Fruit fly (Drosophila melanogaster) whole organism, wandering third instar larva: ENCODE results near the gene CG7943.
A peak's percentile ranks its signal among the peaks of the same experiment; 100 is the strongest.

Experiments used
- Abd-B ChIP-seq: fragments of >200 bp; optimal IDR thresholded peaks from 2 replicates; lab custom pipeline; 2017; ENCODE audit warnings: missing biosample characterization, missing genetic modification characterization
- CG32264 ChIP-seq: fragments of 200-800 bp; sonication (Bioruptor generic); optimal IDR thresholded peaks from 2 replicates; lab custom pipeline; 2016; ENCODE audit warnings: missing biosample characterization, missing genetic modification characterization
- CG9705 ChIP-seq: fragments of 200-800 bp; sonication (Bioruptor generic); optimal IDR thresholded peaks from 2 replicates; lab custom pipeline; 2018; ENCODE audit warnings: missing biosample characterization, mild to moderate bottlenecking, missing genetic modification characterization
- CrebA ChIP-seq: fragments of 200-800 bp; sonication (Bioruptor generic); optimal IDR thresholded peaks from 2 replicates; lab custom pipeline; 2016; ENCODE audit warnings: missing biosample characterization, mild to moderate bottlenecking, missing genetic modification characterization, borderline replicate concordance
- Dfd ChIP-seq: fragments of >200 bp; optimal IDR thresholded peaks from 2 replicates; lab custom pipeline; 2017; ENCODE audit warnings: missing biosample characterization, missing genetic modification characterization
- Dif ChIP-seq: fragments of 200-275, 200-300 bp; sonication (Bioruptor generic); optimal IDR thresholded peaks from 2 replicates; lab custom pipeline; 2018; ENCODE audit warnings: missing biosample characterization, missing genetic modification characterization; ENCODE audit not compliant: partially characterized antibody
- HLH106 ChIP-seq: fragments of 200-800 bp; optimal IDR thresholded peaks from 3 replicates; lab custom pipeline; 2019; ENCODE audit warnings: missing biosample characterization, mild to moderate bottlenecking, missing genetic modification characterization, moderate library complexity
- Hnf4 ChIP-seq: fragments of 200-800 bp; sonication (Bioruptor generic); optimal IDR thresholded peaks from 2 replicates; lab custom pipeline; 2016; ENCODE audit warnings: missing biosample characterization, mild to moderate bottlenecking, missing genetic modification characterization
- Hr78 ChIP-seq: fragments of >200 bp; optimal IDR thresholded peaks from 2 replicates; lab custom pipeline; 2017; ENCODE audit warnings: missing biosample characterization, missing genetic modification characterization
- Hr83 ChIP-seq: fragments of 200-300 bp; sonication (Bioruptor generic); optimal IDR thresholded peaks from 2 replicates; lab custom pipeline; 2016; ENCODE audit warnings: missing biosample characterization, mild to moderate bottlenecking, missing genetic modification characterization, moderate library complexity; ENCODE audit not compliant: poor library complexity, severe bottlenecking
- Jra ChIP-seq: sonication (Bioruptor generic); optimal IDR thresholded peaks from 2 replicates; lab custom pipeline; 2016; ENCODE audit warnings: missing biosample characterization, missing genetic modification characterization
- Mio ChIP-seq: sonication (Bioruptor generic); optimal IDR thresholded peaks from 2 replicates; lab custom pipeline; 2016; ENCODE audit warnings: missing biosample characterization, missing genetic modification characterization
- Myc ChIP-seq: fragments of >200 bp; optimal IDR thresholded peaks from 2 replicates; lab custom pipeline; 2017
- N ChIP-seq: fragments of >200 bp; optimal IDR thresholded peaks from 2 replicates; lab custom pipeline; 2018; ENCODE audit warnings: missing biosample characterization, missing external identifiers, missing genetic modification characterization
- OdsH ChIP-seq: fragments of 200-800 bp; sonication (Bioruptor generic); optimal IDR thresholded peaks from 2 replicates; lab custom pipeline; 2016; ENCODE audit warnings: missing biosample characterization, mild to moderate bottlenecking, missing genetic modification characterization
- Rel ChIP-seq, 2 experiments: fragments of 200-800 bp; sonication (Bioruptor generic) in 1 of 2; optimal IDR thresholded peaks; 2 replicates in 1 of 2; 3 replicates in 1 of 2; lab custom pipeline; 2016 to 2019; ENCODE audit warnings: mild to moderate bottlenecking in 2 of 2, missing biosample characterization in 2 of 2, missing genetic modification characterization in 2 of 2, moderate library complexity in 1 of 2
- Sp1 ChIP-seq: fragments of 200-800 bp; sonication (Bioruptor generic); optimal IDR thresholded peaks from 3 replicates; lab custom pipeline; 2019; ENCODE audit warnings: missing biosample characterization, mild to moderate bottlenecking, missing genetic modification characterization, moderate library complexity
- Vsx2 ChIP-seq: fragments of 200-300, 225-300 bp; sonication (Bioruptor generic); optimal IDR thresholded peaks from 2 replicates; lab custom pipeline; 2018; ENCODE audit warnings: missing biosample characterization, missing genetic modification characterization; ENCODE audit not compliant: partially characterized antibody
- br ChIP-seq: fragments of 200-800 bp; sonication (Bioruptor generic); optimal IDR thresholded peaks from 2 replicates; lab custom pipeline; 2016; ENCODE audit warnings: missing biosample characterization, missing genetic modification characterization
- brk ChIP-seq: fragments of 200-800 bp; sonication (Bioruptor generic); optimal IDR thresholded peaks from 2 replicates; lab custom pipeline; 2016; ENCODE audit warnings: missing biosample characterization, mild to moderate bottlenecking, missing genetic modification characterization
- dl ChIP-seq, 2 experiments: fragments of 175-275, 200-275 bp in 1 of 2; fragments of 200-275 bp in 1 of 2; sonication (Bioruptor generic); optimal IDR thresholded peaks; lab custom pipeline; 2018; ENCODE audit warnings: mild to moderate bottlenecking in 2 of 2, missing biosample characterization in 2 of 2, missing genetic modification characterization in 2 of 2, moderate library complexity in 2 of 2; ENCODE audit not compliant: partially characterized antibody in 2 of 2, insufficient read depth in 1 of 2
- dmrt93B ChIP-seq: fragments of 200-800 bp; sonication (Bioruptor generic); optimal IDR thresholded peaks from 2 replicates; lab custom pipeline; 2018; ENCODE audit warnings: missing biosample characterization, mild to moderate bottlenecking, missing genetic modification characterization
- dsf ChIP-seq: sonication (Bioruptor generic); optimal IDR thresholded peaks from 2 replicates; lab custom pipeline; 2016; ENCODE audit warnings: missing biosample characterization, missing genetic modification characterization, borderline replicate concordance
- ey ChIP-seq: fragments of 200-800 bp; sonication (Bioruptor generic); optimal IDR thresholded peaks from 2 replicates; lab custom pipeline; 2016; ENCODE audit warnings: missing biosample characterization, missing genetic modification characterization
- foxo ChIP-seq, 2 experiments: fragments of 200-800 bp; sonication (Bioruptor generic); optimal IDR thresholded peaks; 2 replicates in 1 of 2; 3 replicates in 1 of 2; lab custom pipeline; 2016 to 2017; ENCODE audit warnings: missing biosample characterization in 2 of 2, missing genetic modification characterization in 2 of 2
- fru ChIP-seq: fragments of 200-800 bp; sonication (Bioruptor generic); optimal IDR thresholded peaks from 3 replicates; lab custom pipeline; 2016; ENCODE audit warnings: missing biosample characterization, mild to moderate bottlenecking, missing genetic modification characterization
- h ChIP-seq: fragments of 200-800 bp; sonication (Bioruptor generic); optimal IDR thresholded peaks from 3 replicates; lab custom pipeline; 2016; ENCODE audit warnings: missing biosample characterization, mild to moderate bottlenecking, missing genetic modification characterization
- jim ChIP-seq: fragments of 175-275, 200-325 bp; sonication (Bioruptor generic); optimal IDR thresholded peaks from 2 replicates; lab custom pipeline; 2016; ENCODE audit warnings: missing biosample characterization, mild to moderate bottlenecking, missing genetic modification characterization
- lola ChIP-seq: fragments of >200 bp; optimal IDR thresholded peaks from 2 replicates; lab custom pipeline; 2017; ENCODE audit warnings: missing biosample characterization, missing genetic modification characterization
- pan ChIP-seq: fragments of >200 bp; optimal IDR thresholded peaks from 2 replicates; lab custom pipeline; 2017
- psq ChIP-seq: fragments of 200-800 bp; sonication (Bioruptor generic); optimal IDR thresholded peaks from 3 replicates; lab custom pipeline; 2017; ENCODE audit warnings: missing biosample characterization, mild to moderate bottlenecking, missing genetic modification characterization, moderate library complexity
- rgr ChIP-seq: fragments of 200-800 bp; sonication (Bioruptor generic); optimal IDR thresholded peaks from 3 replicates; lab custom pipeline; 2016; ENCODE audit warnings: missing biosample characterization, mild to moderate bottlenecking, missing genetic modification characterization
- sage ChIP-seq: fragments of 200-800 bp; sonication (Bioruptor generic); optimal IDR thresholded peaks from 2 replicates; lab custom pipeline; 2016; ENCODE audit warnings: missing biosample characterization, mild to moderate bottlenecking, missing genetic modification characterization
- sv ChIP-seq: fragments of 200-800 bp; sonication (Bioruptor generic); optimal IDR thresholded peaks from 3 replicates; lab custom pipeline; 2016; ENCODE audit warnings: missing biosample characterization, missing genetic modification characterization
- tai ChIP-seq: sonication (Bioruptor generic); optimal IDR thresholded peaks from 2 replicates; lab custom pipeline; 2016; ENCODE audit warnings: missing biosample characterization, missing genetic modification characterization
- usp ChIP-seq: fragments of >200 bp; optimal IDR thresholded peaks from 2 replicates; lab custom pipeline; 2017; ENCODE audit warnings: missing biosample characterization, missing genetic modification characterization
- woc ChIP-seq: sonication (Bioruptor generic); optimal IDR thresholded peaks from 2 replicates; lab custom pipeline; 2016; ENCODE audit warnings: missing biosample characterization, mild to moderate bottlenecking, missing genetic modification characterization

The CG7943 gene

dm6 chr3R:30092700-30093044 lies 46.4 kb downstream of the CG7943 start:
- TF ChIP-seq jim (GFP tag; lab: Kevin White, UChicago) = no peak
- peak; percentile 42 for TF ChIP-seq br (GFP tag; lab: Kevin White, UChicago)
- peak; percentile 34 for TF ChIP-seq OdsH (GFP tag; lab: Kevin White, UChicago)
- TF ChIP-seq h (GFP tag; lab: Kevin White, UChicago) = peak; percentile 77
- peak; percentile 8 for TF ChIP-seq dmrt93B (GFP tag; lab: Kevin White, UChicago)
- TF ChIP-seq lola (GFP tag; lab: Kevin White, UChicago) = no peak
- TF ChIP-seq sage (GFP tag; lab: Kevin White, UChicago) = no peak
- peak; percentile 45 for TF ChIP-seq fru (GFP tag; lab: Kevin White, UChicago)
- peak; percentile 2 for TF ChIP-seq Sp1 (GFP tag; lab: Kevin White, UChicago)
- no peak for TF ChIP-seq Vsx2 (GFP tag; lab: Kevin White, UChicago)
- TF ChIP-seq ey (GFP tag; lab: Kevin White, UChicago) = peak; percentile 41
- TF ChIP-seq Mio (GFP tag; lab: Kevin White, UChicago) = no peak
- TF ChIP-seq dsf (GFP tag; lab: Kevin White, UChicago) = no peak
- TF ChIP-seq Hnf4 (GFP tag; lab: Kevin White, UChicago) = no peak
- peak; percentile 8 for TF ChIP-seq brk
- TF ChIP-seq Hr78 = no peak
- peak; percentile 51 for TF ChIP-seq tai (GFP tag; lab: Kevin White, UChicago)
- TF ChIP-seq rgr (GFP tag; lab: Kevin White, UChicago) = peak; percentile 61
- TF ChIP-seq foxo (GFP tag; optimal IDR thresholded peaks at IDR 0.05; lab: Kevin White, UChicago) = peak in 1 of 2 experiments; percentile 61
- TF ChIP-seq HLH106 = peak; percentile 41
- TF ChIP-seq sv (GFP tag; lab: Kevin White, UChicago) = peak; percentile 60
- no peak for TF ChIP-seq Jra
- TF ChIP-seq psq (GFP tag; lab: Kevin White, UChicago) = peak; percentile 21

dm6 chr3R:30095381-30095780 lies 49.1 kb downstream of the CG7943 start:
- TF ChIP-seq pan (lab: Kevin White, UChicago) = no peak
- no peak for TF ChIP-seq woc (GFP tag; lab: Kevin White, UChicago)
- no peak for TF ChIP-seq dmrt93B (GFP tag; lab: Kevin White, UChicago)
- TF ChIP-seq fru (GFP tag; lab: Kevin White, UChicago) = peak; percentile 13
- no peak for TF ChIP-seq br (GFP tag; lab: Kevin White, UChicago)
- TF ChIP-seq jim (GFP tag; lab: Kevin White, UChicago) = peak; percentile 73
- TF ChIP-seq rgr (GFP tag; lab: Kevin White, UChicago) = no peak
- TF ChIP-seq foxo (GFP tag; optimal IDR thresholded peaks at IDR 0.05; lab: Kevin White, UChicago) = no peak
- TF ChIP-seq Hr78 = no peak
- TF ChIP-seq Dfd (GFP tag; lab: Kevin White, UChicago) = no peak
- no peak for TF ChIP-seq Mio (GFP tag; lab: Kevin White, UChicago)
- TF ChIP-seq Dif (GFP tag; lab: Kevin White, UChicago) = peak; percentile 47
- no peak for TF ChIP-seq Hnf4 (GFP tag; lab: Kevin White, UChicago)
- TF ChIP-seq CG9705 = no peak
- TF ChIP-seq sv (GFP tag; lab: Kevin White, UChicago) = no peak
- no peak for TF ChIP-seq brk
- TF ChIP-seq lola (GFP tag; lab: Kevin White, UChicago) = no peak
- no peak for TF ChIP-seq Myc (lab: Kevin White, UChicago)
- no peak for TF ChIP-seq N (GFP tag; lab: Kevin White, UChicago)
- no peak for TF ChIP-seq CrebA (GFP tag; lab: Kevin White, UChicago)
- TF ChIP-seq Vsx2 (GFP tag; lab: Kevin White, UChicago) = peak; percentile 63
- no peak for TF ChIP-seq Abd-B
- peak; percentile 67 for TF ChIP-seq Rel (GFP tag; optimal IDR thresholded peaks at IDR 0.05; lab: Kevin White, UChicago)
- peak; percentile 68 for TF ChIP-seq Rel (tag; optimal IDR thresholded peaks at IDR 0.05; lab: Kevin White, UChicago)
- TF ChIP-seq h (GFP tag; lab: Kevin White, UChicago) = no peak
- TF ChIP-seq usp = no peak
- TF ChIP-seq Sp1 (GFP tag; lab: Kevin White, UChicago) = peak; percentile 47
- no peak for TF ChIP-seq OdsH (GFP tag; lab: Kevin White, UChicago)
- TF ChIP-seq psq (GFP tag; lab: Kevin White, UChicago) = peak; percentile 76
- TF ChIP-seq tai (GFP tag; lab: Kevin White, UChicago) = no peak
- TF ChIP-seq sage (GFP tag; lab: Kevin White, UChicago) = no peak
- no peak for TF ChIP-seq CG32264 (GFP tag; lab: Kevin White, UChicago)
- no peak for TF ChIP-seq ey (GFP tag; lab: Kevin White, UChicago)
- no peak for TF ChIP-seq dl (GFP tag; optimal IDR thresholded peaks at IDR 0.05; lab: Kevin White, UChicago; ENCODE audit: insufficient read depth in 1 of 2, partially characterized antibody in 2 of 2)
- TF ChIP-seq Hr83 (GFP tag; lab: Kevin White, UChicago) = no peak
- TF ChIP-seq HLH106 = no peak
- no peak for TF ChIP-seq Jra
- TF ChIP-seq dsf (GFP tag; lab: Kevin White, UChicago) = no peak
